Fruit fly (Drosophila melanogaster) ovary, adult (tissue): ENCODE results near the gene SNF4Agamma.

Experiments used
- CG17801 ChIP-seq: fragments of 200-800 bp; optimal IDR thresholded peaks from 2 replicates; lab custom pipeline; 2019; ENCODE audit warnings: missing biosample characterization, mild to moderate bottlenecking, missing genetic modification characterization, moderate library complexity; ENCODE audit not compliant: partially characterized antibody

Gene SNF4Agamma

dm6 chr3R:21237099-21237498, 96.6 kb downstream of the SNF4Agamma start, which contains the start of gene e:
Gene e (minus strand): TSS chr3R:21237177.
- TF ChIP-seq CG17801 (GFP tag; lab: Kevin White, UChicago) = no peak

dm6 chr3R:21241332-21241731, 100.8 kb downstream of the SNF4Agamma start:
- TF ChIP-seq CG17801 (GFP tag; lab: Kevin White, UChicago) = no peak

dm6 chr3R:21242318-21242717, 101.8 kb downstream of the SNF4Agamma start, which contains the start of gene CG5892:
Gene CG5892 (plus strand): TSS chr3R:21242618.
- TF ChIP-seq CG17801 (GFP tag; lab: Kevin White, UChicago) = no peak

dm6 chr3R:21245846-21246245, 105.3 kb downstream of the SNF4Agamma start:
- TF ChIP-seq CG17801 (GFP tag; lab: Kevin White, UChicago) = no peak

- no peak for TF ChIP-seq CG17801 (GFP tag; lab: Kevin White, UChicago)
Observed at dm6 chr3R:21246492-21247061, 106.0 kb downstream of the SNF4Agamma start, which contains the start of gene ETHR. Gene ETHR (plus strand): TSS chr3R:21247011.

dm6 chr3R:21252478-21252877, 111.9 kb downstream of the SNF4Agamma start:
- no peak for TF ChIP-seq CG17801 (GFP tag; lab: Kevin White, UChicago)

dm6 chr3R:21254296-21254695, 113.8 kb downstream of the SNF4Agamma start:
- TF ChIP-seq CG17801 (GFP tag; lab: Kevin White, UChicago) = no peak

dm6 chr3R:21260795-21261194, 120.3 kb downstream of the SNF4Agamma start:
- no peak for TF ChIP-seq CG17801 (GFP tag; lab: Kevin White, UChicago)

dm6 chr3R:21263177-21263576, 122.6 kb downstream of the SNF4Agamma start:
- TF ChIP-seq CG17801 (GFP tag; lab: Kevin White, UChicago) = no peak
